Fruit fly (Drosophila melanogaster): ENCODE measurements around the gene Pkcdelta.

The Pkcdelta gene

dm6 chrX:12470187-12470931, 38.3 kb downstream of the Pkcdelta start (continued):
- TF ChIP-seq CG15011 (GFP tag; optimal IDR thresholded peaks at IDR 0.05) = no peak
- peak; percentile 30 for TF ChIP-seq CG8281 (tag; optimal IDR thresholded peaks at IDR 0.05)
- TF ChIP-seq HLH3B (GFP tag; IDR thresholded peaks at IDR 0.05) = peak; percentile 62; the same call in 1 of the 2 replicates
- peak; percentile 28 for TF ChIP-seq D19A (tag; optimal IDR thresholded peaks at IDR 0.05)
- TF ChIP-seq Asciz (GFP tag; optimal IDR thresholded peaks at IDR 0.05) = peak; percentile 50
- TF ChIP-seq CG6175 (GFP tag; IDR thresholded peaks at IDR 0.05) = 0 out of 3 replicates have a peak, but pooled peaks have one; percentile 28
- no peak for TF ChIP-seq run (tag; optimal IDR thresholded peaks at IDR 0.05)
- TF ChIP-seq CG12391 (tag; optimal IDR thresholded peaks at IDR 0.05) = peak; percentile 47
- TF ChIP-seq CG7372 (GFP tag; IDR thresholded peaks at IDR 0.05) = peak; percentile 50; the same call in 1 of the 2 replicates
- peak; percentile 62; the same call in 2 of the 3 replicates for TF ChIP-seq Mrtf (GFP tag; IDR thresholded peaks at IDR 0.05)
- peak; percentile 6 for TF ChIP-seq exex (tag; optimal IDR thresholded peaks at IDR 0.05)
- TF ChIP-seq Ets97D (GFP tag; optimal IDR thresholded peaks at IDR 0.05) = no peak
- TF ChIP-seq Dbx (GFP tag; IDR thresholded peaks at IDR 0.05) = peak; percentile 78
- peak; percentile 12; the same call in 1 of the 3 replicates for TF ChIP-seq B-H1 (GFP tag; IDR thresholded peaks at IDR 0.05)
- TF ChIP-seq BtbVII (GFP tag; optimal IDR thresholded peaks at IDR 0.05) = peak; percentile 52
- peak; percentile 47; the same call in 1 of the 3 replicates for TF ChIP-seq CG34422 (GFP tag; IDR thresholded peaks at IDR 0.05)
- TF ChIP-seq CG18262 (tag; optimal IDR thresholded peaks at IDR 0.05) = peak; percentile 59
- peak; percentile 62 for TF ChIP-seq Sox102F (GFP tag; optimal IDR thresholded peaks at IDR 0.05)
- TF ChIP-seq tll (GFP tag; optimal IDR thresholded peaks at IDR 0.05) = no peak
- no peak for TF ChIP-seq pb (GFP tag; optimal IDR thresholded peaks at IDR 0.05)
- TF ChIP-seq org-1 (GFP tag; optimal IDR thresholded peaks at IDR 0.05) = no peak
- TF ChIP-seq CG6813 (GFP tag; optimal IDR thresholded peaks at IDR 0.05) = peak; percentile 43
- TF ChIP-seq CG8388 (GFP tag; optimal IDR thresholded peaks at IDR 0.05) = peak; percentile 29
- no peak for TF ChIP-seq CkIIα-i1 (GFP tag; IDR thresholded peaks at IDR 0.05)
- TF ChIP-seq pfk (GFP tag; optimal IDR thresholded peaks at IDR 0.05) = no peak
- peak; percentile 65 for TF ChIP-seq Hmr (GFP tag; optimal IDR thresholded peaks at IDR 0.05)
- peak; percentile 6 for TF ChIP-seq CG12942 (GFP tag; optimal IDR thresholded peaks at IDR 0.05)
- TF ChIP-seq az2 (GFP tag; optimal IDR thresholded peaks at IDR 0.05) = peak; percentile 40
- peak; percentile 32 for TF ChIP-seq lilli (GFP tag; optimal IDR thresholded peaks at IDR 0.05)
- TF ChIP-seq CG2120 (GFP tag; optimal IDR thresholded peaks at IDR 0.05) = peak; percentile 51
- peak; percentile 52 for TF ChIP-seq Med (GFP tag)
- peak; percentile 74 for TF ChIP-seq gem (tag; optimal IDR thresholded peaks at IDR 0.05)
- no peak for TF ChIP-seq h (optimal IDR thresholded peaks at IDR 0.05)
- TF ChIP-seq CG7839 (tag; optimal IDR thresholded peaks at IDR 0.05) = peak; percentile 72
- peak; percentile 36; the same call in 1 of the 2 replicates for TF ChIP-seq CG17328 (GFP tag; IDR thresholded peaks at IDR 0.05)
- TF ChIP-seq cwo (GFP tag; optimal IDR thresholded peaks at IDR 0.05) = peak; percentile 62
- peak; percentile 19 for TF ChIP-seq Chrac-16 (GFP tag; optimal IDR thresholded peaks at IDR 0.05)
- TF ChIP-seq Deaf1 (tag; optimal IDR thresholded peaks at IDR 0.05) = peak; percentile 31
- TF ChIP-seq CG34224 (GFP tag; IDR thresholded peaks at IDR 0.05; ENCODE audit: partially characterized antibody) = peak; percentile 59
- TF ChIP-seq CG14050 (GFP tag; IDR thresholded peaks at IDR 0.05) = peak; percentile 59; the same call in 2 of the 3 replicates
- no peak for TF ChIP-seq hth (optimal IDR thresholded peaks at IDR 0.05)
- peak; percentile 53 for TF ChIP-seq CG15269 (tag; optimal IDR thresholded peaks at IDR 0.05)
- no peak for TF ChIP-seq D (optimal IDR thresholded peaks at IDR 0.05)
- TF ChIP-seq D (GFP tag; optimal IDR thresholded peaks at IDR 0.05) = peak; percentile 25
- no peak for TF ChIP-seq Six4 (GFP tag; optimal IDR thresholded peaks at IDR 0.05)
- TF ChIP-seq CG10267 (tag; optimal IDR thresholded peaks at IDR 0.05) = peak; percentile 10
- TF ChIP-seq CG15514 (GFP tag; optimal IDR thresholded peaks at IDR 0.05) = peak; percentile 44
- TF ChIP-seq pan (optimal IDR thresholded peaks at IDR 0.05) = no peak
- peak in 1 of 2 experiments; percentile 79 for TF ChIP-seq pan (GFP tag; optimal IDR thresholded peaks at IDR 0.05 in 1 of 2, IDR thresholded peaks at IDR 0.05 in 1 of 2)
